Worm (Caenorhabditis elegans) whole organism, L4/young adult: ENCODE results near the gene decr-1.2.

Experiments used
- W03F9.2 ChIP-seq: fragments of 150-350 bp; optimal IDR thresholded peaks from 2 replicates; lab custom pipeline; 2014; ENCODE audit warnings: missing biosample characterization, missing genetic modification characterization
- dao-5 ChIP-seq: sonication (generic microtip); optimal IDR thresholded peaks from 2 replicates; lab custom pipeline; 2016; ENCODE audit warnings: missing genotype, missing genetic modification characterization, moderate library complexity, missing compliant biosample characterization
- him-1 ChIP-seq: sonication (generic microtip); optimal IDR thresholded peaks from 2 replicates; lab custom pipeline; 2016; ENCODE audit warnings: missing genotype, missing genetic modification reagents, missing genetic modification characterization, missing compliant biosample characterization

ce11 chrII:8554568-8554967 is 9.2 kb downstream of the decr-1.2 start:
- TF ChIP-seq W03F9.2 (no peak), him-1 (tag; lab: Kevin White, UChicago) (no peak), dao-5 (tag; lab: Kevin White, UChicago) (no peak)
